Fruit fly (Drosophila melanogaster) whole organism, adult: ENCODE data around the gene CG33090.

Experiments
- CG14711 ChIP-seq: fragments of 200-800 bp; sonication (Bioruptor generic); optimal IDR thresholded peaks from 2 replicates; lab custom pipeline; 2018; ENCODE audit warnings: missing biosample characterization, mild to moderate bottlenecking, missing genetic modification characterization, moderate library complexity
- CG1620 ChIP-seq: fragments of 200-800 bp; sonication (Bioruptor generic); optimal IDR thresholded peaks from 2 replicates; lab custom pipeline; 2016; ENCODE audit warnings: missing biosample characterization, missing genetic modification characterization
- CG33017 ChIP-seq: fragments of 200-800 bp; sonication (Bioruptor generic); optimal IDR thresholded peaks from 2 replicates; lab custom pipeline; 2018; ENCODE audit warnings: missing biosample characterization, mild to moderate bottlenecking, missing genetic modification characterization, moderate library complexity
- ovo ChIP-seq: fragments of 200-800 bp; sonication (Bioruptor generic); optimal IDR thresholded peaks from 2 replicates; lab custom pipeline; 2016; ENCODE audit warnings: missing biosample characterization, missing genetic modification characterization

- TF ChIP-seq CG14711 (tag; lab: Kevin White, UChicago) (no peak), CG1620 (GFP tag; lab: Kevin White, UChicago) (no peak), ovo (no peak), CG33017 (no peak)
These were observed 47.1 kb downstream of the CG33090 start, which contains the start of gene ppk for dm6 chr2L:14381072-14381471.
